Worm (Caenorhabditis elegans) whole organism, young adult: ENCODE data around the gene syf-2.

ENCODE experiments used
- B0035.1 ChIP-seq: sonication (generic microtip); optimal IDR thresholded peaks from 2 replicates; lab custom pipeline; 2016; ENCODE audit warnings: missing genetic modification characterization, mild to moderate bottlenecking, missing compliant biosample characterization, missing genotype, missing genetic modification reagents
- D2030.7 ChIP-seq: fragments of 200-800 bp; sonication (Bioruptor generic); IDR thresholded peaks from 2 replicates; pipeline ENCODE4 v1.3.6; 2022; ENCODE audit warnings: missing genetic modification reagents, missing genetic modification characterization, missing compliant biosample characterization
- F23B12.7 ChIP-seq: sonication (generic microtip); optimal IDR thresholded peaks from 2 replicates; lab custom pipeline; 2017; ENCODE audit warnings: missing genetic modification characterization, mild to moderate bottlenecking, missing compliant biosample characterization, antibody characterized with exemption, moderate library complexity; ENCODE audit not compliant: insufficient read depth
- F39B2.1 ChIP-seq: fragments of 200-800 bp; sonication (Bioruptor generic); IDR thresholded peaks from 2 replicates; pipeline ENCODE4 v1.3.6; 2022; ENCODE audit warnings: missing genetic modification reagents, missing genetic modification characterization, missing compliant biosample characterization
- F49E8.2 ChIP-seq: sonication (generic microtip); optimal IDR thresholded peaks from 3 replicates; lab custom pipeline; 2017; ENCODE audit warnings: missing genetic modification characterization, mild to moderate bottlenecking, missing compliant biosample characterization, antibody characterized with exemption, moderate library complexity; ENCODE audit not compliant: insufficient read depth
- F57A8.1 ChIP-seq: fragments of 200-800 bp; sonication (Bioruptor generic); optimal IDR thresholded peaks from 2 replicates; lab custom pipeline; 2018; ENCODE audit warnings: mild to moderate bottlenecking, missing genetic modification characterization, moderate library complexity, missing compliant biosample characterization
- K12H6.12 ChIP-seq: fragments of 200-800 bp; sonication (Bioruptor generic); optimal IDR thresholded peaks from 2 replicates; lab custom pipeline; 2018; ENCODE audit warnings: mild to moderate bottlenecking, missing genetic modification characterization, missing compliant biosample characterization
- T07F8.4 ChIP-seq: sonication (generic microtip); optimal IDR thresholded peaks from 2 replicates; lab custom pipeline; 2016; ENCODE audit warnings: mild to moderate bottlenecking, missing genetic modification characterization, moderate library complexity, missing compliant biosample characterization
- Y56A3A.18 ChIP-seq: fragments of 200-800 bp; sonication (Bioruptor generic); IDR thresholded peaks from 2 replicates; pipeline ENCODE4 v1.3.6; 2022; ENCODE audit warnings: missing genetic modification reagents, missing genetic modification characterization, missing compliant biosample characterization
- Y67H2A.10 ChIP-seq: fragments of 200-800 bp; sonication (Bioruptor generic); conservative IDR thresholded peaks from 2 replicates; pipeline ENCODE4 v1.3.6; 2022; ENCODE audit warnings: missing genetic modification reagents, missing genetic modification characterization, missing compliant biosample characterization
- Y79H2A.3 ChIP-seq: fragments of 200-800 bp; sonication (Bioruptor generic); conservative IDR thresholded peaks from 2 replicates; pipeline ENCODE4 v1.3.6; 2022; ENCODE audit warnings: missing genetic modification reagents, missing genetic modification characterization, missing compliant biosample characterization
- aptf-2 ChIP-seq: fragments of 200-800 bp; sonication (Bioruptor generic); conservative IDR thresholded peaks from 2 replicates; pipeline ENCODE4 v1.3.6; 2022; ENCODE audit warnings: missing genetic modification reagents, missing genetic modification characterization, missing compliant biosample characterization
- attf-5 ChIP-seq: fragments of 200-800 bp; sonication (Bioruptor generic); optimal IDR thresholded peaks from 2 replicates; lab custom pipeline; 2018; ENCODE audit warnings: mild to moderate bottlenecking, missing genetic modification characterization, missing compliant biosample characterization
- bed-2 ChIP-seq: fragments of 200-800 bp; sonication (Bioruptor generic); IDR thresholded peaks from 2 replicates; pipeline ENCODE4 v1.3.6; 2022; ENCODE audit warnings: missing genetic modification reagents, missing genetic modification characterization, missing compliant biosample characterization
- ccch-3 ChIP-seq: fragments of 200-800 bp; sonication (Bioruptor generic); optimal IDR thresholded peaks from 2 replicates; lab custom pipeline; 2018; ENCODE audit warnings: mild to moderate bottlenecking, missing genetic modification characterization, missing compliant biosample characterization
- ceh-100 ChIP-seq: fragments of 200-800 bp; sonication (Bioruptor generic); IDR thresholded peaks from 2 replicates; pipeline ENCODE4 v1.3.6; 2022; ENCODE audit warnings: missing genetic modification reagents, missing genetic modification characterization, missing compliant biosample characterization
- ceh-27 ChIP-seq: fragments of 200-800 bp; sonication (Bioruptor generic); optimal IDR thresholded peaks from 2 replicates; lab custom pipeline; 2018; ENCODE audit warnings: mild to moderate bottlenecking, missing genetic modification characterization, moderate library complexity, missing compliant biosample characterization
- ceh-40 ChIP-seq: fragments of 200-800 bp; sonication (Bioruptor generic); IDR thresholded peaks from 2 replicates; pipeline ENCODE4 v1.3.6; 2022; ENCODE audit warnings: missing genetic modification characterization, missing compliant biosample characterization
- die-1 ChIP-seq: sonication (generic microtip); optimal IDR thresholded peaks from 2 replicates; lab custom pipeline; 2016; ENCODE audit warnings: missing genotype, mild to moderate bottlenecking, missing genetic modification characterization, missing compliant biosample characterization
- dpff-1 ChIP-seq: sonication (generic microtip); optimal IDR thresholded peaks from 2 replicates; lab custom pipeline; 2017; ENCODE audit warnings: mild to moderate bottlenecking, missing genetic modification characterization, missing compliant biosample characterization
- dpl-1 ChIP-seq: fragments of 150-350 bp; optimal IDR thresholded peaks from 2 replicates; lab custom pipeline; 2014; ENCODE audit warnings: missing biosample characterization, missing genetic modification reagents, missing genetic modification characterization
- ets-4 ChIP-seq: fragments of 200-800 bp; sonication (Bioruptor generic); optimal IDR thresholded peaks from 2 replicates; lab custom pipeline; 2018; ENCODE audit warnings: mild to moderate bottlenecking, missing genetic modification characterization, missing compliant biosample characterization
- hlh-26 ChIP-seq: fragments of 200-800 bp; sonication (Bioruptor generic); conservative IDR thresholded peaks from 2 replicates; pipeline ENCODE4 v1.3.6; 2022; ENCODE audit warnings: missing genetic modification reagents, missing genetic modification characterization, missing compliant biosample characterization
- hmg-1.2 ChIP-seq: fragments of 200-800 bp; sonication (Bioruptor generic); IDR thresholded peaks from 2 replicates; pipeline ENCODE4 v1.3.6; 2022; ENCODE audit warnings: missing genetic modification reagents, missing genetic modification characterization, missing compliant biosample characterization
- hmg-20 ChIP-seq: fragments of 200-800 bp; sonication (Bioruptor generic); IDR thresholded peaks from 2 replicates; pipeline ENCODE4 v1.3.6; 2022; ENCODE audit warnings: missing genetic modification reagents, missing genetic modification characterization, missing compliant biosample characterization
- let-526 ChIP-seq: fragments of 200-800 bp; sonication (Bioruptor generic); IDR thresholded peaks from 2 replicates; pipeline ENCODE4 v1.3.6; 2022; ENCODE audit warnings: missing genetic modification reagents, missing genetic modification characterization, missing compliant biosample characterization
- lin-26 ChIP-seq: fragments of 200-800 bp; sonication (Bioruptor generic); IDR thresholded peaks from 2 replicates; pipeline ENCODE4 v1.3.6; 2022; ENCODE audit warnings: missing genetic modification reagents, missing genetic modification characterization, missing compliant biosample characterization
- lin-54 ChIP-seq: fragments of 200-800 bp; sonication (Bioruptor generic); optimal IDR thresholded peaks from 2 replicates; lab custom pipeline; 2018; ENCODE audit warnings: mild to moderate bottlenecking, missing genetic modification characterization, missing compliant biosample characterization
- lsl-1 ChIP-seq: fragments of 200-800 bp; sonication (Bioruptor generic); optimal IDR thresholded peaks from 2 replicates; lab custom pipeline; 2018; ENCODE audit warnings: mild to moderate bottlenecking, missing genetic modification characterization, moderate library complexity, missing compliant biosample characterization
- madf-10 ChIP-seq: sonication (generic microtip); optimal IDR thresholded peaks from 2 replicates; lab custom pipeline; 2016; ENCODE audit warnings: mild to moderate bottlenecking, missing genetic modification characterization, missing compliant biosample characterization
- madf-3 ChIP-seq: fragments of 200-800 bp; sonication (Bioruptor generic); IDR thresholded peaks from 2 replicates; pipeline ENCODE4 v1.3.6; 2022; ENCODE audit warnings: missing genetic modification reagents, missing genetic modification characterization, missing compliant biosample characterization
- madf-6 ChIP-seq: fragments of 200-800 bp; sonication (Bioruptor generic); IDR thresholded peaks from 2 replicates; pipeline ENCODE4 v1.3.6; 2022; ENCODE audit warnings: missing genetic modification reagents, missing genetic modification characterization, missing compliant biosample characterization
- mcd-1 ChIP-seq: fragments of 200-800 bp; sonication (Bioruptor generic); IDR thresholded peaks from 2 replicates; pipeline ENCODE4 v1.3.6; 2022; ENCODE audit warnings: missing genetic modification reagents, missing genetic modification characterization, missing compliant biosample characterization
- nhr-179 ChIP-seq: sonication (generic microtip); optimal IDR thresholded peaks from 2 replicates; lab custom pipeline; 2016; ENCODE audit warnings: mild to moderate bottlenecking, missing genetic modification characterization, missing compliant biosample characterization
- nhr-80 ChIP-seq: sonication (generic microtip); optimal IDR thresholded peaks from 2 replicates; lab custom pipeline; 2016; ENCODE audit warnings: missing genetic modification characterization, missing compliant biosample characterization
- pbrm-1 ChIP-seq: fragments of 200-800 bp; sonication (Bioruptor generic); IDR thresholded peaks from 2 replicates; pipeline ENCODE4 v1.3.6; 2022; ENCODE audit warnings: missing genetic modification reagents, missing genetic modification characterization, missing compliant biosample characterization
- pha-4 ChIP-seq: fragments of 150-350 bp; sonication (generic microtip); optimal IDR thresholded peaks from 2 replicates; lab custom pipeline; 2014; ENCODE audit warnings: missing biosample characterization, missing genetic modification reagents, missing genetic modification characterization
- rcor-1 ChIP-seq: fragments of 200-800 bp; sonication (Bioruptor generic); IDR thresholded peaks from 2 replicates; pipeline ENCODE4 v1.3.6; 2022; ENCODE audit warnings: missing genetic modification reagents, missing genetic modification characterization, missing compliant biosample characterization
- snpc-1.1 ChIP-seq: sonication (generic microtip); optimal IDR thresholded peaks from 2 replicates; lab custom pipeline; 2017; ENCODE audit warnings: missing genetic modification characterization, mild to moderate bottlenecking, missing compliant biosample characterization, antibody characterized with exemption, moderate library complexity, missing genotype, missing genetic modification reagents; ENCODE audit not compliant: insufficient read depth
- snpc-4 ChIP-seq, 5 experiments: fragments of 150-350 bp in 1 of 5; sonication (generic microtip) in 4 of 5; optimal IDR thresholded peaks; 2 replicates each; lab custom pipeline; 2014 to 2018; ENCODE audit warnings: missing genetic modification characterization in 5 of 5, missing biosample characterization in 3 of 5, antibody characterized with exemption in 2 of 5, mild to moderate bottlenecking in 2 of 5, missing compliant biosample characterization in 2 of 5, missing genotype in 2 of 5, moderate library complexity in 2 of 5, missing genetic modification reagents in 1 of 5
- somi-1 ChIP-seq: fragments of 200-800 bp; sonication (Bioruptor generic); optimal IDR thresholded peaks from 2 replicates; lab custom pipeline; 2018; ENCODE audit warnings: mild to moderate bottlenecking, missing genetic modification characterization, missing compliant biosample characterization
- unc-62 ChIP-seq: fragments of 150-350 bp; optimal IDR thresholded peaks from 2 replicates; lab custom pipeline; 2014; ENCODE audit warnings: missing biosample characterization, missing genetic modification reagents, missing genetic modification characterization
- ztf-18 ChIP-seq: sonication (generic microtip); optimal IDR thresholded peaks from 2 replicates; lab custom pipeline; 2016; ENCODE audit warnings: missing genotype, mild to moderate bottlenecking, missing genetic modification characterization, missing compliant biosample characterization
- ztf-25 ChIP-seq: fragments of 200-800 bp; sonication (Bioruptor generic); IDR thresholded peaks from 2 replicates; pipeline ENCODE4 v1.3.6; 2022; ENCODE audit warnings: missing genetic modification reagents, missing genetic modification characterization, missing compliant biosample characterization
- ztf-26 ChIP-seq: sonication (generic microtip); optimal IDR thresholded peaks from 2 replicates; lab custom pipeline; 2017; ENCODE audit warnings: missing genetic modification characterization, missing compliant biosample characterization
- ztf-3 ChIP-seq: fragments of 200-800 bp; sonication (Bioruptor generic); optimal IDR thresholded peaks from 2 replicates; lab custom pipeline; 2018; ENCODE audit warnings: mild to moderate bottlenecking, missing genetic modification characterization, missing compliant biosample characterization
- ztf-6 ChIP-seq: fragments of 200-800 bp; sonication (Bioruptor generic); IDR thresholded peaks from 2 replicates; pipeline ENCODE4 v1.3.6; 2022; ENCODE audit warnings: missing genetic modification reagents, missing genetic modification characterization, missing compliant biosample characterization

The syf-2 gene

DNA sequence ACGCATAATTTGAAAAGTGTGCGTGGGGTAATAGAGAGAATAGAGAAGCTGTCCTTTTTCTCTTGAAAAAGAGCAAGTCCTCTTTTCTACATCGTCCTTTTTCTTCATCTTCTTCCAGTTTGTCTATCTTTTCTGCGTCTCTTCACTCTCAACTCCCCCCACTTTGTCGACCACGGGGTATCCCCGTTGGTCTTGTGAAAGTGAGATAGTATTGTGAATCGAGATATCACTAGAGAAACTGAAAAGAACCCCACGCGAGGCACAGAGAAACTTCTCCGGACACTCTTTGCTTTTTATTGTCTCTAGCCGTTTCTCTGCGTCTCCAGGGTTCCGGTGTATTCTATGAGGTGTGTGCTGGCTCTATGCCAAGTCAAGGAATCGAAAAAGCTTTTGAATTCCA is 6.3 kb downstream of the syf-2 start (continued):
- TF ChIP-seq hmg-1.2, result peak; percentile 94
- TF ChIP-seq pbrm-1, result peak; percentile 82
- no peak for TF ChIP-seq F49E8.2
- TF ChIP-seq nhr-80, result peak; percentile 77
- TF ChIP-seq nhr-179 (tag; lab: Kevin White, UChicago), result no peak
- TF ChIP-seq bed-2 (GFP tag; lab: Robert Waterston, UW), result no peak
- TF ChIP-seq Y56A3A.18, result 0 out of 2 replicates have a peak, but pooled peaks have one; percentile 50
- no peak for TF ChIP-seq B0035.1 (tag; lab: Kevin White, UChicago)
- no peak for TF ChIP-seq dpff-1 (tag; lab: Kevin White, UChicago)
- TF ChIP-seq ceh-27 (GFP tag; lab: Kevin White, UChicago), result peak; percentile 83
- TF ChIP-seq ztf-25, result no peak
- TF ChIP-seq ztf-18 (tag; lab: Kevin White, UChicago), result peak; percentile 18
- TF ChIP-seq somi-1 (GFP tag; lab: Kevin White, UChicago), result peak; percentile 80
- 0 out of 2 replicates have a peak, but pooled peaks have one; percentile 44 for TF ChIP-seq ceh-100 (GFP tag; lab: Robert Waterston, UW)
- TF ChIP-seq lsl-1 (GFP tag; lab: Kevin White, UChicago), result peak; percentile 3
- TF ChIP-seq F23B12.7 (tag; lab: Kevin White, UChicago), result no peak
- no peak for TF ChIP-seq hlh-26 (GFP tag; lab: Robert Waterston, UW)
- TF ChIP-seq T07F8.4 (tag; lab: Kevin White, UChicago), result peak; percentile 4
- TF ChIP-seq F57A8.1, result no peak
- TF ChIP-seq pha-4, result peak; percentile 38
- peak; percentile 45 for TF ChIP-seq ztf-3
- peak; percentile 39 for TF ChIP-seq die-1 (tag; lab: Kevin White, UChicago)
- TF ChIP-seq ccch-3 (GFP tag; lab: Kevin White, UChicago), result no peak
- peak; percentile 60 for TF ChIP-seq lin-54
- no peak for TF ChIP-seq D2030.7 (GFP tag; lab: Robert Waterston, UW)
- TF ChIP-seq snpc-1.1 (tag; lab: Kevin White, UChicago), result no peak
- no peak for TF ChIP-seq aptf-2 (GFP tag; lab: Robert Waterston, UW)
- TF ChIP-seq ceh-40 (GFP tag; lab: Robert Waterston, UW), result no peak
- TF ChIP-seq K12H6.12 (tag; lab: Kevin White, UChicago), result peak; percentile 94
- no peak for TF ChIP-seq dpl-1
- TF ChIP-seq madf-3, result peak; percentile 78
- peak; percentile 71 for TF ChIP-seq madf-10 (tag; lab: Kevin White, UChicago)
- peak; percentile 52 for TF ChIP-seq snpc-4 (GFP tag; optimal IDR thresholded peaks at IDR 0.05; lab: Kevin White, UChicago)
- peak; percentile 28 to 74 (median 59) for TF ChIP-seq snpc-4 (tag; optimal IDR thresholded peaks at IDR 0.05; lab: Kevin White, UChicago)
- peak; percentile 30; the same call in 1 of the 2 replicates for TF ChIP-seq rcor-1 (GFP tag; lab: Robert Waterston, UW)
- 0 out of 2 replicates have a peak, but pooled peaks have one; percentile 43 for TF ChIP-seq F39B2.1 (GFP tag; lab: Robert Waterston, UW)
- TF ChIP-seq madf-6, result 0 out of 2 replicates have a peak, but pooled peaks have one; percentile 18
- peak; percentile 70 for TF ChIP-seq ztf-26 (tag; lab: Kevin White, UChicago)
- TF ChIP-seq ets-4 (GFP tag; lab: Kevin White, UChicago), result peak; percentile 26
- no peak for TF ChIP-seq ztf-6 (GFP tag; lab: Robert Waterston, UW)
- TF ChIP-seq Y79H2A.3 (GFP tag; lab: Robert Waterston, UW), result 0 out of 2 replicates have a peak, but pooled peaks have one; percentile 44
- TF ChIP-seq hmg-20 (GFP tag; lab: Robert Waterston, UW), result no peak
- peak; percentile 42; the same call in 1 of the 2 replicates for TF ChIP-seq Y67H2A.10
- TF ChIP-seq lin-26 (GFP tag; lab: Robert Waterston, UW), result 0 out of 2 replicates have a peak, but pooled peaks have one; percentile 43
- peak; percentile 71 for TF ChIP-seq mcd-1
- peak; percentile 80 for TF ChIP-seq attf-5 (GFP tag; lab: Kevin White, UChicago)
- peak; percentile 12; the same call in 1 of the 2 replicates for TF ChIP-seq let-526
- TF ChIP-seq unc-62 (GFP tag; lab: Kevin White, UChicago), result peak; percentile 29
